Worm (Caenorhabditis elegans): ENCODE measurements around the gene C01G6.4.

ce11 chrII:9271285-9271684, 1.6 kb downstream of the C01G6.4 start:
- TF ChIP-seq ztf-29 (GFP tag; IDR thresholded peaks at IDR 0.05), result no peak
- no peak for TF ChIP-seq klf-2 (GFP tag; conservative IDR thresholded peaks at IDR 0.05)
- TF ChIP-seq cog-1 (tag; optimal IDR thresholded peaks at IDR 0.05), result no peak
- TF ChIP-seq flt-1 (GFP tag; IDR thresholded peaks at IDR 0.05), result no peak
